Worm (Caenorhabditis elegans): ENCODE measurements around the gene C51E3.9.

C51E3.9 gene

DNA sequence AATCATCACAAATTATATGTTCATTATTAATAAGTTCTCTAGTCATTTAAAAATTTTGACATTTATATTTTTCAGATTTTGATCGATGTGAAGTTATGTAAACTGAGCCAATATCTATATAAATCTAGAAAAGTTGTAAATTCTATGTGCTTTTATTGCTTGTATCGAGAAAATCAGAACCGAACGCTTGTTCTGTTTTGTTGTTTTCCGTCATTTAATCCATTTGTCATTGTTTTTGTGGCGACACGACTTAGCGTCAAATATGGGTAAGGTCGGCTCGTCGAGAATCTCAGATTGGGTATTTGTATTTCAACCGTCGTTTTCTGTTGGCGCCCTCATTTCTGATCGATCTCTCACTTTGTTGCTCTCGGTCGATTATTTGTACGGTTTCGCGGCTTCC, 31.4 kb upstream of the C51E3.9 start, which contains the start of gene cht-5:
Gene cht-5, plus strand, starts transcription at position 301 of the 400 bp plus-strand sequence.
- no peak for TF ChIP-seq B0261.1 (tag; optimal IDR thresholded peaks at IDR 0.05)
- TF ChIP-seq nhr-120 (GFP tag; IDR thresholded peaks at IDR 0.05): no peak
- TF ChIP-seq ztf-3 (GFP tag; optimal IDR thresholded peaks at IDR 0.05): no peak
- TF ChIP-seq nhr-80 (tag; optimal IDR thresholded peaks at IDR 0.05): no peak
- TF ChIP-seq ceh-100 (GFP tag; IDR thresholded peaks at IDR 0.05): no peak
- TF ChIP-seq ZK185.1 (tag; optimal IDR thresholded peaks at IDR 0.05; ENCODE audit: poor library complexity, severe bottlenecking): no peak
- TF ChIP-seq bed-1 (GFP tag; IDR thresholded peaks at IDR 0.05): no peak

DNA sequence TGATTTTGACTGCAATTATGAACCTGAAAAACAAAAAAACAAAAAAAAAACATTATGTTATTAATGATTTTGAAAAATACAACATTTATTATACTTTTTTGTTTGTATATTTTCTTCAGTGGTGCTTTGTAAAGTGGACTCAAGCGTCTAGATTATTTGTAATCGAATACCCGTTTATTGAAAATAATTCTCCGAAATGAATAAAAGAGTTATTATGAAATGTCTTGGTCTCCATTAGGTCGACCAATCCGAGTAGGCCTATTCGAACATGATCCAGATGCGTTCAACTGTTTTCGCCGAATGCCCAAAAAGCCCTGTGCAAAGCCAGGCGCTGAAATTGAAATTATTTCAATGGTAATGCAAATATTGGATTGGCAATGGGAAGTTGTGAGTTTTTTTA, 28.3 kb upstream of the C51E3.9 start, which contains the start of gene C08B6.5:
Gene C08B6.5, plus strand, starts transcription at position 301 of the 400 bp plus-strand sequence.
- TF ChIP-seq unc-62 (GFP tag; optimal IDR thresholded peaks at IDR 0.05) (no peak), aptf-2 (GFP tag; conservative IDR thresholded peaks at IDR 0.05) (no peak), Y56A3A.18 (GFP tag; IDR thresholded peaks at IDR 0.05) (no peak), somi-1 (GFP tag; optimal IDR thresholded peaks at IDR 0.05) (no peak)

DNA sequence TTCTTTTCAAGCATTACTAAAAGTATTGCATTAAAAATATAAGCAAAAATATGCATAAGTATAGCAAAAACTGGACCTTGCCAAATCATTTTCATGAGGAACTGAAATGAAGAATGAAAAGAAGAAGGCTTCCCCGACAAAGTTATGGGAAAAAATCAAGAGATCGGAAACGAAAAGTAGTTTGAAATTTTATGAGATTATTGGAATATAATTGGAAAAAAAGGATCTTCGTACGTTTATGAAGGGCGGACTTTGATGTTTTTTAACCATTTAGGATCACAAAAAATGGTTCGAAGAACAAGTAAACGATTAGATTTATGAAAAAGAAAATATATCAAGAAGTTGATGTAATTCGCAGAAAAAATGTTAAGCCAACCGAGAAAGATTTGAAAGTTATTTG, 24.9 kb upstream of the C51E3.9 start, which contains the start of gene srxa-18:
Gene srxa-18, minus strand, starts transcription at position 100 of the 400 bp plus-strand sequence.
- TF ChIP-seq dpff-1 (tag; optimal IDR thresholded peaks at IDR 0.05): no peak
- no peak for TF ChIP-seq rcor-1 (GFP tag; IDR thresholded peaks at IDR 0.05)
- no peak for TF ChIP-seq T07F8.4 (tag; optimal IDR thresholded peaks at IDR 0.05)
- TF ChIP-seq lag-1 (GFP tag; IDR thresholded peaks at IDR 0.05): no peak
- TF ChIP-seq hlh-12 (tag; optimal IDR thresholded peaks at IDR 0.05): no peak
- TF ChIP-seq C06A6.2 (GFP tag; conservative IDR thresholded peaks at IDR 0.05): no peak
- TF ChIP-seq hmg-1.2 (GFP tag; IDR thresholded peaks at IDR 0.05): no peak
- TF ChIP-seq T26A5.8 (tag; optimal IDR thresholded peaks at IDR 0.05): no peak
- no peak for TF ChIP-seq hmg-20 (GFP tag; IDR thresholded peaks at IDR 0.05)
- TF ChIP-seq F55B11.4 (tag; optimal IDR thresholded peaks at IDR 0.05; ENCODE audit: borderline replicate concordance, insufficient read depth): no peak
- TF ChIP-seq nhr-80 (tag; optimal IDR thresholded peaks at IDR 0.05): no peak
- TF ChIP-seq ets-4 (GFP tag; optimal IDR thresholded peaks at IDR 0.05): no peak
- no peak for TF ChIP-seq Y53F4B.3 (GFP tag; IDR thresholded peaks at IDR 0.05)

DNA sequence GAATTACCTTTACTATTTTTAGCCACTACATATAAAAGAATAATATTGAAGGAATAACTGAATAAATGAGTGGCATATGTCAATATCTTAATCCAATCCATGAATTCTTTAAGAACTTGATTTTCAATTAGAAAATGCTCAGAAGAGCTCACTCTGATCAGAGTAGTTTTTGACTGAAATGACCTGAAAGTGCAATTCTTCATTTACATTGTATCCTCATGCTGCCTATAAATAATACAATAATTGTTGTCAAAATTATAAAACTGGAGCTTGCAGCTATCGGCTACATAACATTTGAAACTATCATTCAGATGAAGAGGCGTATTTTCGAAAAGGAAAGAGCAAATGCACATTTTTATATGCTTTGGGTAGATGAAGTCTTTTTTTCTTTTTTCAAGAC, 23.1 kb upstream of the C51E3.9 start, which contains the start of gene srxa-19:
Gene srxa-19, minus strand, starts transcription at position 101 of the 400 bp plus-strand sequence.
- TF ChIP-seq efl-1 (GFP tag; optimal IDR thresholded peaks at IDR 0.05) (no peak), F55B11.4 (tag; optimal IDR thresholded peaks at IDR 0.05; ENCODE audit: borderline replicate concordance, insufficient read depth) (no peak), pbrm-1 (GFP tag; IDR thresholded peaks at IDR 0.05) (no peak), ztf-22 (GFP tag; optimal IDR thresholded peaks at IDR 0.05) (no peak), bed-1 (GFP tag; IDR thresholded peaks at IDR 0.05) (no peak), hmg-1.2 (GFP tag; IDR thresholded peaks at IDR 0.05) (no peak), rpc-1 (optimal IDR thresholded peaks at IDR 0.05) (no peak), rpc-1 (tag; optimal IDR thresholded peaks at IDR 0.05) (no peak), ceh-100 (GFP tag; IDR thresholded peaks at IDR 0.05) (no peak), T07F8.4 (tag; optimal IDR thresholded peaks at IDR 0.05) (no peak), nhr-179 (tag; optimal IDR thresholded peaks at IDR 0.05) (no peak), mes-4 (tag; optimal IDR thresholded peaks at IDR 0.05) (no peak), ZK185.1 (tag; optimal IDR thresholded peaks at IDR 0.05; ENCODE audit: poor library complexity, severe bottlenecking) (no peak)

DNA sequence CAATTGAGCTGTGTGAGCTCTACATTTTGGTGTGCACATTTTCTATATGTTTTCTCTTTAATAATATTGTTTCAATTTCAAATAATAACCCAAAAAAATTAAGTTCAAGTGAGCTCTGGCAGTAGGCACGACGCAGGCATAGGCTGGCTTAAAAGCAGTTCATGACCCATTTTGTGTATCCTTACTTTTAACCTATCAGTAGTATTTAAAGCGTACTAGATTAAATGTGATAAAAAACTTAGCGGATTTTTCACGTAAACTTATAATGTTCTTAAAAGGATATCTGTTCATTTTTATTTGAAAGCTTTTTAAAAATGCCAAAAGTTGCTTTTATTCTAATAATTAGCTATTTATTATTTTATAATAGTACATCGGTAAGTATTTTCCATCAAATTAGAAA, 22.4 kb upstream of the C51E3.9 start, which contains the start of gene C08B6.6:
Gene C08B6.6, plus strand, starts transcription at position 301 of the 400 bp plus-strand sequence.
- TF ChIP-seq nfya-2 (GFP tag; IDR thresholded peaks at IDR 0.05): no peak
- no peak for TF ChIP-seq rcor-1 (GFP tag; IDR thresholded peaks at IDR 0.05)
- no peak for TF ChIP-seq madf-6 (GFP tag; IDR thresholded peaks at IDR 0.05)
- TF ChIP-seq ekl-4 (GFP tag; IDR thresholded peaks at IDR 0.05): no peak
- TF ChIP-seq unc-62 (GFP tag; optimal IDR thresholded peaks at IDR 0.05): no peak
- TF ChIP-seq zfh-2 (GFP tag; conservative IDR thresholded peaks at IDR 0.05): no peak
- no peak for TF ChIP-seq nhr-120 (GFP tag; IDR thresholded peaks at IDR 0.05)
- TF ChIP-seq tbp1 (GFP tag; optimal IDR thresholded peaks at IDR 0.05): no peak
- no peak for TF ChIP-seq ceh-40 (GFP tag; IDR thresholded peaks at IDR 0.05)
- TF ChIP-seq Y95B8A.8 (GFP tag; IDR thresholded peaks at IDR 0.05): no peak
- TF ChIP-seq lin-40 (tag; optimal IDR thresholded peaks at IDR 0.05): no peak
- TF ChIP-seq athp-1 (tag; optimal IDR thresholded peaks at IDR 0.05): no peak
- no peak for TF ChIP-seq bed-2 (GFP tag; IDR thresholded peaks at IDR 0.05)
- no peak for TF ChIP-seq dpl-1 (GFP tag; optimal IDR thresholded peaks at IDR 0.05)
- TF ChIP-seq C17E4.6 (GFP tag; IDR thresholded peaks at IDR 0.05): no peak
- no peak for TF ChIP-seq let-526 (GFP tag; IDR thresholded peaks at IDR 0.05)
- TF ChIP-seq lin-35 (GFP tag; optimal IDR thresholded peaks at IDR 0.05): no peak

Measured in whole organism, young adult.